Fruit fly (Drosophila melanogaster): ENCODE data around the gene CG45079.

dm6 chr3R:17079859-17080255, 44.4 kb upstream of the CG45079 start, which contains the start of the genes Keap1 and kuk:
- TF ChIP-seq psq (optimal IDR thresholded peaks at IDR 0.05) (no peak), Sin3A (optimal IDR thresholded peaks at IDR 0.05) (no peak), insv (optimal IDR thresholded peaks at IDR 0.05) (no peak), Myc (optimal IDR thresholded peaks at IDR 0.05) (no peak)
